Fruit fly (Drosophila melanogaster) whole organism, embryonic: ENCODE results near the gene CG34310.
A peak's percentile ranks its signal among the peaks of the same experiment; 100 is the strongest.

Source experiments
- BEAF-32 ChIP-seq: fragments of 200-800 bp; sonication (Bioruptor generic); optimal IDR thresholded peaks from 3 replicates; lab custom pipeline; 2017; ENCODE audit warnings: missing biosample characterization, missing genetic modification characterization, mild to moderate bottlenecking, moderate library complexity, missing genetic modification reagents
- Bdp1 ChIP-seq: fragments of 200-800 bp; sonication (Bioruptor generic); optimal IDR thresholded peaks from 3 replicates; lab custom pipeline; 2016; ENCODE audit warnings: missing biosample characterization, missing genetic modification characterization
- C15 ChIP-seq: fragments of 200-800 bp; sonication (Bioruptor generic); IDR thresholded peaks from 3 replicates; pipeline ENCODE4 v1.3.6; 2022; ENCODE audit warnings: missing biosample characterization, missing genetic modification characterization
- CG1024 ChIP-seq: fragments of 200-800 bp; sonication (Bioruptor generic); IDR thresholded peaks from 2 replicates; pipeline ENCODE4 v1.3.6; 2022; ENCODE audit warnings: missing biosample characterization, missing genetic modification characterization
- CG10979 ChIP-seq: fragments of 200-800 bp; sonication (Bioruptor generic); optimal IDR thresholded peaks from 2 replicates; lab custom pipeline; 2018; ENCODE audit warnings: missing biosample characterization, mild to moderate bottlenecking, missing genetic modification characterization, moderate library complexity
- CG12236 ChIP-seq: fragments of 200-800 bp; sonication (Bioruptor generic); optimal IDR thresholded peaks from 2 replicates; lab custom pipeline; 2016; ENCODE audit warnings: missing biosample characterization, missing genetic modification characterization
- CG12942 ChIP-seq: fragments of 200-800 bp; sonication (Bioruptor generic); optimal IDR thresholded peaks from 3 replicates; lab custom pipeline; 2016; ENCODE audit warnings: missing biosample characterization, missing genetic modification characterization
- CG15073 ChIP-seq: fragments of 200-800 bp; sonication (Bioruptor generic); optimal IDR thresholded peaks from 2 replicates; lab custom pipeline; 2016; ENCODE audit warnings: missing biosample characterization, missing genetic modification characterization
- CG16813 ChIP-seq: fragments of 200-800 bp; sonication (Bioruptor generic); IDR thresholded peaks from 3 replicates; pipeline ENCODE4 v1.3.6; 2022; ENCODE audit warnings: missing biosample characterization, missing genetic modification characterization; ENCODE audit not compliant: partially characterized antibody
- CG3838 ChIP-seq: fragments of 200-800 bp; sonication (Bioruptor generic); optimal IDR thresholded peaks from 3 replicates; lab custom pipeline; 2016; ENCODE audit warnings: missing biosample characterization, missing genetic modification characterization
- CG4617 ChIP-seq: fragments of 200-800 bp; sonication (Bioruptor generic); optimal IDR thresholded peaks from 3 replicates; lab custom pipeline; 2016; ENCODE audit warnings: missing biosample characterization, missing genetic modification characterization, borderline replicate concordance
- CG4820 ChIP-seq: fragments of 200-800 bp; sonication (Bioruptor generic); optimal IDR thresholded peaks from 3 replicates; lab custom pipeline; 2016; ENCODE audit warnings: missing biosample characterization, missing genetic modification characterization
- CG6683 ChIP-seq: fragments of 200-800 bp; sonication (Bioruptor generic); optimal IDR thresholded peaks from 2 replicates; lab custom pipeline; 2017; ENCODE audit warnings: missing biosample characterization, mild to moderate bottlenecking, missing genetic modification characterization, missing genetic modification reagents
- CG6813 ChIP-seq: fragments of 200-800 bp; sonication (Bioruptor generic); optimal IDR thresholded peaks from 2 replicates; lab custom pipeline; 2017; ENCODE audit warnings: missing biosample characterization, missing genetic modification characterization, mild to moderate bottlenecking, moderate library complexity, missing genetic modification reagents
- CG8281 ChIP-seq: fragments of 200-800 bp; sonication (Bioruptor generic); optimal IDR thresholded peaks from 2 replicates; lab custom pipeline; 2018; ENCODE audit warnings: missing biosample characterization, mild to moderate bottlenecking, missing genetic modification characterization, moderate library complexity
- CG8290 ChIP-seq, 3 experiments: fragments of 200-800 bp; sonication (Bioruptor generic); optimal IDR thresholded peaks; 2 replicates each; lab custom pipeline; 2016 to 2019; ENCODE audit warnings: missing biosample characterization in 3 of 3, missing genetic modification characterization in 3 of 3, mild to moderate bottlenecking in 2 of 3, moderate library complexity in 1 of 3
- CG8944 ChIP-seq: fragments of 200-800 bp; sonication (Bioruptor generic); optimal IDR thresholded peaks from 3 replicates; lab custom pipeline; 2016; ENCODE audit warnings: missing biosample characterization, missing genetic modification characterization
- CG9437 ChIP-seq: fragments of 200-800 bp; sonication (Bioruptor generic); optimal IDR thresholded peaks from 2 replicates; lab custom pipeline; 2018; ENCODE audit warnings: missing biosample characterization, mild to moderate bottlenecking, missing genetic modification characterization
- CHES-1-like ChIP-seq: fragments of 200-800 bp; sonication (Bioruptor generic); optimal IDR thresholded peaks from 2 replicates; lab custom pipeline; 2016; ENCODE audit warnings: missing biosample characterization, missing genetic modification characterization
- CoRest ChIP-seq: fragments of 200-800 bp; sonication (Bioruptor generic); optimal IDR thresholded peaks from 3 replicates; lab custom pipeline; 2018; ENCODE audit warnings: missing biosample characterization, mild to moderate bottlenecking, missing genetic modification characterization, moderate library complexity
- Drgx ChIP-seq: fragments of 200-800 bp; sonication (Bioruptor generic); IDR thresholded peaks from 2 replicates; pipeline ENCODE4 v1.3.6; 2022; ENCODE audit warnings: missing biosample characterization, missing genetic modification characterization
- Eip74EF ChIP-seq, 2 experiments: fragments of 200-800 bp in 1 of 2; fragments of >200 bp in 1 of 2; sonication (Bioruptor generic) in 1 of 2; optimal IDR thresholded peaks; 2 replicates each; lab custom pipeline; 2017 to 2019; ENCODE audit warnings: missing biosample characterization in 2 of 2, missing genetic modification characterization in 2 of 2, mild to moderate bottlenecking in 1 of 2, moderate library complexity in 1 of 2
- Ets97D ChIP-seq: fragments of 200-800 bp; sonication (Bioruptor generic); optimal IDR thresholded peaks from 3 replicates; lab custom pipeline; 2016; ENCODE audit warnings: missing biosample characterization, missing genetic modification characterization
- GATAe ChIP-seq: fragments of 200-800 bp; sonication (Bioruptor generic); conservative IDR thresholded peaks from 2 replicates; pipeline ENCODE4 v1.3.6; 2022; ENCODE audit warnings: missing biosample characterization, missing genetic modification characterization
- Hey ChIP-seq: fragments of 200-800 bp; sonication (Bioruptor generic); optimal IDR thresholded peaks from 3 replicates; lab custom pipeline; 2018; ENCODE audit warnings: missing biosample characterization, mild to moderate bottlenecking, missing genetic modification characterization
- Lim3 ChIP-seq: fragments of 200-800 bp; sonication (Bioruptor generic); IDR thresholded peaks from 2 replicates; pipeline ENCODE4 v1.3.6; 2022; ENCODE audit warnings: missing biosample characterization, missing genetic modification characterization
- Myb ChIP-seq: fragments of 200-800 bp; sonication (Bioruptor generic); optimal IDR thresholded peaks from 2 replicates; lab custom pipeline; 2016; ENCODE audit warnings: missing biosample characterization, missing genetic modification characterization
- Optix ChIP-seq: fragments of 200-800 bp; sonication (Bioruptor generic); IDR thresholded peaks from 3 replicates; pipeline ENCODE4 v1.3.6; 2022; ENCODE audit warnings: missing biosample characterization, missing genetic modification characterization
- Ptx1 ChIP-seq: fragments of 200-800 bp; sonication (Bioruptor generic); IDR thresholded peaks from 2 replicates; pipeline ENCODE4 v1.3.6; 2022; ENCODE audit warnings: missing biosample characterization, missing genetic modification characterization
- Spps ChIP-seq: fragments of 200-800 bp; sonication (Bioruptor generic); optimal IDR thresholded peaks from 2 replicates; lab custom pipeline; 2018; ENCODE audit warnings: missing biosample characterization, mild to moderate bottlenecking, missing genetic modification characterization
- Xrp1 ChIP-seq: fragments of 200-800 bp; sonication (Bioruptor generic); IDR thresholded peaks from 2 replicates; pipeline ENCODE4 v1.3.6; 2022; ENCODE audit warnings: missing biosample characterization, missing genetic modification characterization
- ap ChIP-seq: fragments of 200-800 bp; sonication (Bioruptor generic); IDR thresholded peaks from 2 replicates; pipeline ENCODE4 v1.3.6; 2022; ENCODE audit warnings: missing biosample characterization, missing genetic modification characterization
- az2 ChIP-seq: fragments of 200-800 bp; sonication (Bioruptor generic); optimal IDR thresholded peaks from 3 replicates; lab custom pipeline; 2016; ENCODE audit warnings: missing biosample characterization, missing genetic modification characterization
- bsh ChIP-seq, 2 experiments: fragments of 200-800 bp; sonication (Bioruptor generic); optimal IDR thresholded peaks; 2 replicates each; lab custom pipeline; 2017 to 2018; ENCODE audit warnings: mild to moderate bottlenecking in 2 of 2, missing biosample characterization in 2 of 2, missing genetic modification characterization in 2 of 2, moderate library complexity in 1 of 2
- cas ChIP-seq: fragments of 200-800 bp; sonication (Bioruptor generic); IDR thresholded peaks from 2 replicates; pipeline ENCODE4 v1.3.6; 2022; ENCODE audit warnings: missing biosample characterization, missing genetic modification characterization
- crol ChIP-seq: fragments of 200-800 bp; sonication (Bioruptor generic); IDR thresholded peaks from 2 replicates; pipeline ENCODE4 v1.3.6; 2022; ENCODE audit warnings: missing biosample characterization, missing genetic modification characterization
- dysf ChIP-seq: fragments of 200-800 bp; sonication (Bioruptor generic); IDR thresholded peaks from 3 replicates; pipeline ENCODE4 v1.3.6; 2022; ENCODE audit warnings: missing biosample characterization, missing genetic modification characterization
- ems ChIP-seq: fragments of 200-800 bp; sonication (Bioruptor generic); optimal IDR thresholded peaks from 3 replicates; lab custom pipeline; 2016; ENCODE audit warnings: missing biosample characterization, missing genetic modification characterization
- gt ChIP-seq: fragments of 200-800 bp; sonication (Bioruptor generic); IDR thresholded peaks from 2 replicates; pipeline ENCODE4 v1.3.6; 2022; ENCODE audit warnings: missing biosample characterization, missing genetic modification characterization
- insv ChIP-seq, 2 experiments: fragments of 200-800 bp; sonication (Bioruptor generic); optimal IDR thresholded peaks; 3 replicates each; lab custom pipeline; 2016 to 2018; ENCODE audit warnings: missing biosample characterization in 2 of 2, missing genetic modification characterization in 2 of 2
- lbe ChIP-seq: fragments of 200-800 bp; sonication (Bioruptor generic); optimal IDR thresholded peaks from 2 replicates; lab custom pipeline; 2016; ENCODE audit warnings: missing biosample characterization, mild to moderate bottlenecking, missing genetic modification characterization
- maf-S ChIP-seq: fragments of 200-800 bp; sonication (Bioruptor generic); optimal IDR thresholded peaks from 2 replicates; lab custom pipeline; 2016; ENCODE audit warnings: missing biosample characterization, missing genetic modification characterization
- mirr ChIP-seq: fragments of 200-800 bp; sonication (Bioruptor generic); optimal IDR thresholded peaks from 3 replicates; lab custom pipeline; 2018; ENCODE audit warnings: missing biosample characterization, mild to moderate bottlenecking, missing genetic modification characterization
- org-1 ChIP-seq: fragments of 200-800 bp; sonication (Bioruptor generic); optimal IDR thresholded peaks from 2 replicates; lab custom pipeline; 2017; ENCODE audit warnings: missing biosample characterization, missing genetic modification characterization
- otp ChIP-seq: fragments of 200-800 bp; sonication (Bioruptor generic); IDR thresholded peaks from 3 replicates; pipeline ENCODE4, ENCODE4 v1.3.6; 2022; ENCODE audit warnings: missing biosample characterization, missing genetic modification characterization
- ssp ChIP-seq: fragments of 200-800 bp; sonication (Bioruptor generic); IDR thresholded peaks from 2 replicates; pipeline ENCODE4 v1.3.6; 2022; ENCODE audit warnings: missing biosample characterization, missing genetic modification characterization
- toy ChIP-seq: fragments of 200-800 bp; sonication (Bioruptor generic); IDR thresholded peaks from 2 replicates; pipeline ENCODE4 v1.3.6; 2022; ENCODE audit warnings: missing biosample characterization, missing genetic modification characterization
- trem ChIP-seq: fragments of 200-800 bp; optimal IDR thresholded peaks from 3 replicates; lab custom pipeline; 2019; ENCODE audit warnings: missing biosample characterization, mild to moderate bottlenecking, missing genetic modification characterization, moderate library complexity
- unpg ChIP-seq: fragments of 200-800 bp; sonication (Bioruptor generic); optimal IDR thresholded peaks from 3 replicates; lab custom pipeline; 2018; ENCODE audit warnings: missing biosample characterization, mild to moderate bottlenecking, missing genetic modification characterization, moderate library complexity
- zf30C ChIP-seq: fragments of 200-800 bp; sonication (Bioruptor generic); optimal IDR thresholded peaks from 3 replicates; lab custom pipeline; 2018; ENCODE audit warnings: missing biosample characterization, mild to moderate bottlenecking, missing genetic modification characterization

The CG34310 gene

DNA sequence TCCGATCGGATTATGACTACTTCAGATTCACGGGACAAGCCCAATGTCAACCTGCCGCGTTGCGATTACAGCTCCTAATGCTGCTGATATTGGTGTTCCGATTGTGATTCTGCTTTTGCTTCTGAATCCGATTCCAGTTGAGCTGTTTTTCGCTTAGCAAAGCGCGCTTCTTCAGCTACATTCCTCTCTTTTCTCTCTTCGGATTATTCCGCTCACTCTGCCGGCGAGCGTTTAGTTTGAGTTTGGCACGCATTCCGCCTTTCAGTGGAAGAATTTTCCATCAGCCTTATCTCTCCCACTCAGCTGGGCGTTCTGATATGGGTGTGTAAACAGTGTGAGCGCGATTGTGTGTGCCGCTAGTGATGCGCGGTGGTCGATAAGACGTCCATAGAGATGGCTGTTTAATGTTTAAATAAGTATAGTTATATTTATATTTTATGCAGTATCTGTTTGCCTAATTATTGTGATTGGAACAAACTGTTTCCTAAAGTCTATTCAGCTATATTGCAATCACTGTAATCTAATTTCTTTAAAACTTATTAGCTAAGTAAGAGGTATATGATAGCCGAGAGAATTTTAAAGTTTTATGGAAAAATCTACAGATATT lies 4.4 kb downstream of the CG34310 start, which contains the start of gene Galt (continued):
- TF ChIP-seq zf30C (GFP tag; lab: Kevin White, UChicago) = no peak
- no peak for TF ChIP-seq CG6813
- TF ChIP-seq BEAF-32 = peak; percentile 45
- no peak for TF ChIP-seq CG3838 (GFP tag; lab: Kevin White, UChicago)
- TF ChIP-seq ap (GFP tag; lab: Robert Waterston, UW) = no peak
- peak in 1 of 2 experiments; percentile 57 for TF ChIP-seq insv (GFP tag; optimal IDR thresholded peaks at IDR 0.05; lab: Kevin White, UChicago)
- no peak for TF ChIP-seq org-1 (GFP tag; lab: Kevin White, UChicago)
- no peak for TF ChIP-seq toy (GFP tag; lab: Robert Waterston, UW)
- no peak for TF ChIP-seq Ptx1 (GFP tag; lab: Robert Waterston, UW)
- no peak for TF ChIP-seq Bdp1 (GFP tag; lab: Kevin White, UChicago)
- no peak for TF ChIP-seq CG6683 (GFP tag; lab: Kevin White, UChicago)
- TF ChIP-seq Ets97D = no peak
- no peak for TF ChIP-seq Hey
- TF ChIP-seq CG12942 (GFP tag; lab: Kevin White, UChicago) = no peak
- TF ChIP-seq CG4617 (GFP tag; lab: Kevin White, UChicago) = no peak
- TF ChIP-seq CoRest (tag; lab: Kevin White, UChicago) = peak; percentile 48
- TF ChIP-seq dysf (GFP tag; lab: Robert Waterston, UW) = peak; percentile 24; the same call in 1 of the 3 replicates
- peak; percentile 52 for TF ChIP-seq Xrp1 (GFP tag; lab: Robert Waterston, UW)
- peak; percentile 19 for TF ChIP-seq trem (tag; lab: Kevin White, UChicago)
- TF ChIP-seq Optix (GFP tag; lab: Robert Waterston, UW) = no peak
- TF ChIP-seq crol (GFP tag; lab: Robert Waterston, UW) = no peak
- no peak for TF ChIP-seq Myb (GFP tag; lab: Kevin White, UChicago)
- no peak for TF ChIP-seq gt (GFP tag; lab: Robert Waterston, UW)
- TF ChIP-seq ems (GFP tag; lab: Kevin White, UChicago) = no peak
- TF ChIP-seq Lim3 (GFP tag; lab: Robert Waterston, UW) = no peak
- TF ChIP-seq C15 = no peak
- peak; percentile 32 for TF ChIP-seq CG10979 (tag; lab: Kevin White, UChicago)
- peak; percentile 39 for TF ChIP-seq unpg
- TF ChIP-seq GATAe = peak; percentile 57; the same call in 1 of the 2 replicates
- TF ChIP-seq Drgx = no peak
- no peak for TF ChIP-seq Spps (tag; lab: Kevin White, UChicago)
- peak; percentile 18 for TF ChIP-seq az2 (GFP tag; lab: Kevin White, UChicago)
- peak; percentile 82 for TF ChIP-seq CG16813 (GFP tag; lab: Robert Waterston, UW)
- no peak for TF ChIP-seq CG8944 (GFP tag; lab: Kevin White, UChicago)
- TF ChIP-seq CHES-1-like (GFP tag; lab: Kevin White, UChicago) = no peak
- TF ChIP-seq otp (GFP tag; lab: Robert Waterston, UW) = no peak
- TF ChIP-seq lbe (GFP tag; lab: Kevin White, UChicago) = peak; percentile 19
- no peak for TF ChIP-seq cas (GFP tag; lab: Robert Waterston, UW)
- no peak for TF ChIP-seq maf-S (GFP tag; lab: Kevin White, UChicago)
- no peak for TF ChIP-seq CG1024 (GFP tag; lab: Robert Waterston, UW)
- peak; percentile 54 for TF ChIP-seq mirr
- no peak for TF ChIP-seq CG8281 (tag; lab: Kevin White, UChicago)
- TF ChIP-seq bsh (GFP tag; optimal IDR thresholded peaks at IDR 0.05; lab: Kevin White, UChicago) = peak in 1 of 2 experiments; percentile 56
- TF ChIP-seq Eip74EF (GFP tag; optimal IDR thresholded peaks at IDR 0.05; lab: Kevin White, UChicago) = peak in 1 of 2 experiments; percentile 24
- peak; percentile 50 for TF ChIP-seq CG9437
- TF ChIP-seq CG4820 (GFP tag; lab: Kevin White, UChicago) = no peak
- TF ChIP-seq CG15073 (GFP tag; lab: Kevin White, UChicago) = no peak
- TF ChIP-seq ssp (GFP tag; lab: Robert Waterston, UW) = no peak
- TF ChIP-seq CG8290 (GFP tag; optimal IDR thresholded peaks at IDR 0.05; lab: Kevin White, UChicago) = no peak
- TF ChIP-seq CG8290 (tag; optimal IDR thresholded peaks at IDR 0.05; lab: Kevin White, UChicago) = peak in 1 of 2 experiments; percentile 33
- no peak for TF ChIP-seq CG12236
